Worm (Caenorhabditis elegans) whole organism, young adult: ENCODE data around the gene D1046.16.
A peak's percentile ranks its signal among the peaks of the same experiment; 100 is the strongest.

Source experiments
- B0336.3 ChIP-seq: fragments of 200-800 bp; sonication (Bioruptor generic); IDR thresholded peaks from 2 replicates; pipeline ENCODE4 v1.3.6; 2022; ENCODE audit warnings: missing genetic modification characterization, missing compliant biosample characterization
- C17E4.6 ChIP-seq: fragments of 200-800 bp; sonication (Bioruptor generic); IDR thresholded peaks from 2 replicates; pipeline ENCODE4 v1.3.6; 2022; ENCODE audit warnings: missing genetic modification reagents, missing genetic modification characterization, missing compliant biosample characterization
- F22D6.2 ChIP-seq: sonication (generic microtip); optimal IDR thresholded peaks from 2 replicates; lab custom pipeline; 2016; ENCODE audit warnings: mild to moderate bottlenecking, missing genetic modification characterization, missing compliant biosample characterization
- F39B2.1 ChIP-seq: fragments of 200-800 bp; sonication (Bioruptor generic); IDR thresholded peaks from 2 replicates; pipeline ENCODE4 v1.3.6; 2022; ENCODE audit warnings: missing genetic modification reagents, missing genetic modification characterization, missing compliant biosample characterization
- F57A8.1 ChIP-seq: fragments of 200-800 bp; sonication (Bioruptor generic); optimal IDR thresholded peaks from 2 replicates; lab custom pipeline; 2018; ENCODE audit warnings: mild to moderate bottlenecking, missing genetic modification characterization, moderate library complexity, missing compliant biosample characterization
- Y67H2A.10 ChIP-seq: fragments of 200-800 bp; sonication (Bioruptor generic); conservative IDR thresholded peaks from 2 replicates; pipeline ENCODE4 v1.3.6; 2022; ENCODE audit warnings: missing genetic modification reagents, missing genetic modification characterization, missing compliant biosample characterization
- akir-1 ChIP-seq: fragments of 200-800 bp; sonication (Bioruptor generic); optimal IDR thresholded peaks from 2 replicates; lab custom pipeline; 2018; ENCODE audit warnings: mild to moderate bottlenecking, missing genetic modification characterization, moderate library complexity, missing compliant biosample characterization
- aptf-3 ChIP-seq: fragments of 200-800 bp; sonication (Bioruptor generic); IDR thresholded peaks from 2 replicates; pipeline ENCODE4 v1.3.6; 2022; ENCODE audit warnings: missing genetic modification characterization, missing compliant biosample characterization
- athp-1 ChIP-seq: sonication (generic microtip); optimal IDR thresholded peaks from 2 replicates; lab custom pipeline; 2017; ENCODE audit warnings: mild to moderate bottlenecking, missing genetic modification characterization, missing compliant biosample characterization
- attf-3 ChIP-seq: fragments of 200-800 bp; sonication (Bioruptor generic); conservative IDR thresholded peaks from 2 replicates; pipeline ENCODE4 v1.3.6; 2022; ENCODE audit warnings: missing genetic modification reagents, missing genetic modification characterization, missing compliant biosample characterization
- cebp-1 ChIP-seq, 2 experiments: fragments of 200-800 bp in 1 of 2; sonication (Bioruptor generic) in 1 of 2; sonication (generic microtip) in 1 of 2; IDR thresholded peaks in 1 of 2; optimal IDR thresholded peaks in 1 of 2; 2 replicates each; pipeline versions ENCODE4 v1.3.6 to Lab custom; 2017 to 2022; ENCODE audit warnings: missing compliant biosample characterization in 2 of 2, missing genetic modification characterization in 2 of 2, mild to moderate bottlenecking in 1 of 2, missing genetic modification reagents in 1 of 2, moderate library complexity in 1 of 2
- cebp-2 ChIP-seq: fragments of 200-800 bp; sonication (Bioruptor generic); IDR thresholded peaks from 2 replicates; pipeline ENCODE4 v1.3.6; 2022; ENCODE audit warnings: missing genetic modification characterization, missing compliant biosample characterization
- ceh-40 ChIP-seq: fragments of 200-800 bp; sonication (Bioruptor generic); IDR thresholded peaks from 2 replicates; pipeline ENCODE4 v1.3.6; 2022; ENCODE audit warnings: missing genetic modification characterization, missing compliant biosample characterization
- ceh-58 ChIP-seq: fragments of 200-800 bp; sonication (Bioruptor generic); IDR thresholded peaks from 2 replicates; pipeline ENCODE4 v1.3.6; 2022; ENCODE audit warnings: missing genetic modification characterization, missing compliant biosample characterization
- ceh-79 ChIP-seq: sonication (generic microtip); optimal IDR thresholded peaks from 2 replicates; lab custom pipeline; 2017; ENCODE audit warnings: mild to moderate bottlenecking, missing genetic modification characterization, missing compliant biosample characterization
- dpl-1 ChIP-seq: fragments of 150-350 bp; optimal IDR thresholded peaks from 2 replicates; lab custom pipeline; 2014; ENCODE audit warnings: missing biosample characterization, missing genetic modification reagents, missing genetic modification characterization
- egl-18 ChIP-seq: fragments of 200-800 bp; sonication (Bioruptor generic); IDR thresholded peaks from 2 replicates; pipeline ENCODE4 v1.3.6; 2022; ENCODE audit warnings: missing genetic modification reagents, missing genetic modification characterization, missing compliant biosample characterization
- egl-44 ChIP-seq: fragments of 200-800 bp; sonication (Bioruptor generic); IDR thresholded peaks from 2 replicates; pipeline ENCODE4 v1.3.6; 2022; ENCODE audit warnings: missing genetic modification reagents, missing genetic modification characterization, missing compliant biosample characterization
- lin-26 ChIP-seq: fragments of 200-800 bp; sonication (Bioruptor generic); IDR thresholded peaks from 2 replicates; pipeline ENCODE4 v1.3.6; 2022; ENCODE audit warnings: missing genetic modification reagents, missing genetic modification characterization, missing compliant biosample characterization
- lsl-1 ChIP-seq: fragments of 200-800 bp; sonication (Bioruptor generic); optimal IDR thresholded peaks from 2 replicates; lab custom pipeline; 2018; ENCODE audit warnings: mild to moderate bottlenecking, missing genetic modification characterization, moderate library complexity, missing compliant biosample characterization
- madf-10 ChIP-seq: sonication (generic microtip); optimal IDR thresholded peaks from 2 replicates; lab custom pipeline; 2016; ENCODE audit warnings: mild to moderate bottlenecking, missing genetic modification characterization, missing compliant biosample characterization
- madf-3 ChIP-seq: fragments of 200-800 bp; sonication (Bioruptor generic); IDR thresholded peaks from 2 replicates; pipeline ENCODE4 v1.3.6; 2022; ENCODE audit warnings: missing genetic modification reagents, missing genetic modification characterization, missing compliant biosample characterization
- nhr-120 ChIP-seq: fragments of 200-800 bp; sonication (Bioruptor generic); IDR thresholded peaks from 2 replicates; pipeline ENCODE4 v1.3.6; 2022; ENCODE audit warnings: missing genetic modification characterization, missing compliant biosample characterization
- rcor-1 ChIP-seq: fragments of 200-800 bp; sonication (Bioruptor generic); IDR thresholded peaks from 2 replicates; pipeline ENCODE4 v1.3.6; 2022; ENCODE audit warnings: missing genetic modification reagents, missing genetic modification characterization, missing compliant biosample characterization
- repo-1 ChIP-seq: sonication (generic microtip); optimal IDR thresholded peaks from 2 replicates; lab custom pipeline; 2017; ENCODE audit warnings: mild to moderate bottlenecking, missing genetic modification characterization, missing compliant biosample characterization
- rpc-1 ChIP-seq, 2 experiments: fragments of 150-350 bp in 1 of 2; sonication (generic microtip) in 1 of 2; optimal IDR thresholded peaks; 2 replicates each; lab custom pipeline; 2014 to 2018; ENCODE audit warnings: missing biosample characterization in 1 of 2, missing genetic modification characterization in 1 of 2, missing genetic modification reagents in 1 of 2, missing genotype in 1 of 2
- sea-2 ChIP-seq: fragments of 200-800 bp; sonication (Bioruptor generic); IDR thresholded peaks from 2 replicates; pipeline ENCODE4 v1.3.6; 2022; ENCODE audit warnings: missing genetic modification characterization, missing compliant biosample characterization
- unc-130 ChIP-seq: sonication (generic microtip); optimal IDR thresholded peaks from 2 replicates; lab custom pipeline; 2016; ENCODE audit warnings: missing genetic modification reagents, missing genetic modification characterization, missing compliant biosample characterization
- ztf-22 ChIP-seq: fragments of 200-800 bp; sonication (Bioruptor generic); optimal IDR thresholded peaks from 2 replicates; lab custom pipeline; 2018; ENCODE audit warnings: mild to moderate bottlenecking, missing genetic modification characterization, moderate library complexity, missing compliant biosample characterization
- ztf-25 ChIP-seq: fragments of 200-800 bp; sonication (Bioruptor generic); IDR thresholded peaks from 2 replicates; pipeline ENCODE4 v1.3.6; 2022; ENCODE audit warnings: missing genetic modification reagents, missing genetic modification characterization, missing compliant biosample characterization
- ztf-26 ChIP-seq: sonication (generic microtip); optimal IDR thresholded peaks from 2 replicates; lab custom pipeline; 2017; ENCODE audit warnings: missing genetic modification characterization, missing compliant biosample characterization
- ztf-28 ChIP-seq: fragments of 200-800 bp; sonication (Bioruptor generic); IDR thresholded peaks from 2 replicates; pipeline ENCODE4 v1.3.6; 2022; ENCODE audit warnings: missing genetic modification reagents, missing genetic modification characterization, missing compliant biosample characterization
- ztf-3 ChIP-seq: fragments of 200-800 bp; sonication (Bioruptor generic); optimal IDR thresholded peaks from 2 replicates; lab custom pipeline; 2018; ENCODE audit warnings: mild to moderate bottlenecking, missing genetic modification characterization, missing compliant biosample characterization
- ztf-6 ChIP-seq: fragments of 200-800 bp; sonication (Bioruptor generic); IDR thresholded peaks from 2 replicates; pipeline ENCODE4 v1.3.6; 2022; ENCODE audit warnings: missing genetic modification reagents, missing genetic modification characterization, missing compliant biosample characterization

Gene D1046.16

ce11 chrIV:8964042-8964441 lies 42.1 kb downstream of the D1046.16 start (continued):
- TF ChIP-seq C17E4.6 (GFP tag; lab: Robert Waterston, UW): peak; percentile 12; the same call in 1 of the 2 replicates
- peak; percentile 42; the same call in 1 of the 2 replicates for TF ChIP-seq rcor-1 (GFP tag; lab: Robert Waterston, UW)
- 0 out of 2 replicates have a peak, but pooled peaks have one; percentile 77 for TF ChIP-seq nhr-120 (GFP tag; lab: Robert Waterston, UW)
- peak; percentile 79; the same call in 1 of the 2 replicates for TF ChIP-seq ztf-25 (GFP tag; lab: Robert Waterston, UW)
- TF ChIP-seq madf-3 (GFP tag; lab: Robert Waterston, UW): peak; percentile 63; the same call in 1 of the 2 replicates
- 0 out of 2 replicates have a peak, but pooled peaks have one; percentile 60 for TF ChIP-seq aptf-3 (GFP tag; lab: Robert Waterston, UW)
- TF ChIP-seq egl-44 (GFP tag; lab: Robert Waterston, UW): peak; percentile 62
- TF ChIP-seq egl-18 (GFP tag; lab: Robert Waterston, UW): 0 out of 2 replicates have a peak, but pooled peaks have one; percentile 17
- TF ChIP-seq ztf-28 (GFP tag; lab: Robert Waterston, UW): 0 out of 2 replicates have a peak, but pooled peaks have one; percentile 40
- peak; percentile 95 for TF ChIP-seq lin-26 (GFP tag; lab: Robert Waterston, UW)

ce11 chrIV:8965883-8966282 lies 43.9 kb downstream of the D1046.16 start, which contains the start of gene C53B4.2:
C53B4.2 (plus strand) TSS chrIV:8966183.
- no peak for TF ChIP-seq B0336.3 (GFP tag; lab: Robert Waterston, UW)
- no peak for TF ChIP-seq dpl-1 (GFP tag; lab: Kevin White, UChicago)
- TF ChIP-seq Y67H2A.10 (GFP tag; lab: Robert Waterston, UW): no peak
- no peak for TF ChIP-seq lin-26 (GFP tag; lab: Robert Waterston, UW)
- TF ChIP-seq F22D6.2 (tag; lab: Kevin White, UChicago): no peak
- no peak for TF ChIP-seq lsl-1
- TF ChIP-seq nhr-120 (GFP tag; lab: Robert Waterston, UW): no peak
- no peak for TF ChIP-seq athp-1 (tag; lab: Kevin White, UChicago)
- no peak for TF ChIP-seq repo-1 (tag; lab: Kevin White, UChicago)
- TF ChIP-seq ceh-58 (GFP tag; lab: Robert Waterston, UW): no peak
- no peak for TF ChIP-seq ztf-22 (GFP tag; lab: Kevin White, UChicago)
- no peak for TF ChIP-seq rcor-1 (GFP tag; lab: Robert Waterston, UW)
- no peak for TF ChIP-seq F57A8.1
- no peak for TF ChIP-seq rpc-1 (optimal IDR thresholded peaks at IDR 0.05; lab: Kevin White, UChicago)
- no peak for TF ChIP-seq rpc-1 (tag; optimal IDR thresholded peaks at IDR 0.05; lab: Kevin White, UChicago)
- no peak for TF ChIP-seq akir-1 (GFP tag; lab: Kevin White, UChicago)
- no peak for TF ChIP-seq ceh-40 (GFP tag; lab: Robert Waterston, UW)
- TF ChIP-seq sea-2 (GFP tag; lab: Robert Waterston, UW): no peak
- no peak for TF ChIP-seq madf-10 (tag; lab: Kevin White, UChicago)
- TF ChIP-seq ztf-6: no peak

- TF ChIP-seq attf-3 (GFP tag; lab: Robert Waterston, UW): no peak
- no peak for TF ChIP-seq cebp-2 (GFP tag; lab: Robert Waterston, UW)
- TF ChIP-seq unc-130: no peak
- TF ChIP-seq C17E4.6 (GFP tag; lab: Robert Waterston, UW): no peak
- no peak for TF ChIP-seq cebp-1 (GFP tag; IDR thresholded peaks at IDR 0.05; lab: Robert Waterston, UW)
- TF ChIP-seq cebp-1 (tag; optimal IDR thresholded peaks at IDR 0.05; lab: Kevin White, UChicago): no peak
- no peak for TF ChIP-seq ztf-26 (tag; lab: Kevin White, UChicago)
- TF ChIP-seq ceh-79: no peak
- no peak for TF ChIP-seq ztf-3 (GFP tag; lab: Kevin White, UChicago)
- no peak for TF ChIP-seq F39B2.1 (GFP tag; lab: Robert Waterston, UW)
- TF ChIP-seq, all 124 proteins: peak for 0
Observed at ce11 chrIV:8967990-8968389, 46.0 kb downstream of the D1046.16 start, which contains the start of gene suex-2. suex-2 (plus strand) TSS chrIV:8968290.
